Fruit fly (Drosophila melanogaster): ENCODE measurements around the gene CG3448.

DNA sequence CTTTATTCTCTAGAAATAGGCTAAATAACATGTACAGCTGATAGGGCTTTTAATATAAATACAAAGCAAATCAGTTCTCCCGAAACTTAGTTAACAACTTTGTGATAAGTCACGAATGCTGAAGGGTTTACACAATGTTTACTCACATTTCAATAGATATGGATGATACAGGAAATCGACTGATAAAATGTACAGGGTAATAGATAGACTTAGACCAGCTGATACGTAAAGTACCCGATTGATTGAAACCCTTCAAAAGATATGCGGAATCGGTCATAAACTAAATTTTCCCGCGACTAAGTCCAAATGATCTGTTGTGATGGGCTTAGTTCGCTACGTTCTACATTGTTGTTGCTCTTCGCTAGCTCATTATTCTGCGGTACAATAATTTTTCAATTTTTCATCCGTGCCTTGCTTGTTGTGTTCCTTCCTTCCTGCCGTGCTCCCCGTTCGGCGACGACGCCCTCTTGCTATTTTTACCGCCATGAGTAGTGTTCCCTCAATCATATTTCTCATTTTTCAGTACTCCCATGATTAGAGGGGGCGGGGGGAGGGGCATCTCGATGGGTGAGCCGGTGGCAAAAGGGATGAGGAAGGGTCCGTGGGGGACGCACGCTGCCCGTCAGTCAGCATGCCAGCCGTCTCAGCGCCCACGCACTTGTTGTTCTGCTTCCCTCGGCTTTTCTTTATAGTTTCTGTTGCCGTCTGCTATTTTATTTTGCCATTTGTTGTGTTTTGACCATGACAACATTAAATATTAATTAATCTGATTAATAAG, 18.4 kb downstream of the CG3448 start:
- TF ChIP-seq CG6808 (GFP tag; optimal IDR thresholded peaks at IDR 0.05) (no peak), CG9139 (GFP tag; optimal IDR thresholded peaks at IDR 0.05) (no peak), CG6276 (GFP tag; optimal IDR thresholded peaks at IDR 0.05) (no peak), CG3032 (tag; optimal IDR thresholded peaks at IDR 0.05) (no peak), Eip78C (GFP tag) (no peak), CG11902 (GFP tag; optimal IDR thresholded peaks at IDR 0.05) (no peak), dac (GFP tag; optimal IDR thresholded peaks at IDR 0.05) (no peak), CG34406 (GFP tag; optimal IDR thresholded peaks at IDR 0.05) (no peak)

All from whole organism, prepupa.